Worm (Caenorhabditis elegans) whole organism, young adult: ENCODE measurements around the gene syx-2.

ENCODE experiments used
- C17E4.6 ChIP-seq: fragments of 200-800 bp; sonication (Bioruptor generic); IDR thresholded peaks from 2 replicates; pipeline ENCODE4 v1.3.6; 2022; ENCODE audit warnings: missing genetic modification reagents, missing genetic modification characterization, missing compliant biosample characterization
- F39B2.1 ChIP-seq: fragments of 200-800 bp; sonication (Bioruptor generic); IDR thresholded peaks from 2 replicates; pipeline ENCODE4 v1.3.6; 2022; ENCODE audit warnings: missing genetic modification reagents, missing genetic modification characterization, missing compliant biosample characterization
- F52B5.7 ChIP-seq: sonication (generic microtip); optimal IDR thresholded peaks from 2 replicates; lab custom pipeline; 2016; ENCODE audit warnings: mild to moderate bottlenecking, missing genetic modification characterization, missing compliant biosample characterization
- F55B11.4 ChIP-seq: sonication (generic microtip); optimal IDR thresholded peaks from 2 replicates; lab custom pipeline; 2016; ENCODE audit warnings: missing compliant biosample characterization, missing genetic modification characterization, borderline replicate concordance; ENCODE audit not compliant: insufficient read depth
- F57C9.4 ChIP-seq: sonication (generic microtip); optimal IDR thresholded peaks from 2 replicates; lab custom pipeline; 2017; ENCODE audit warnings: mild to moderate bottlenecking, missing genetic modification characterization, missing compliant biosample characterization
- Y53F4B.3 ChIP-seq: fragments of 200-800 bp; sonication (Bioruptor generic); IDR thresholded peaks from 2 replicates; pipeline ENCODE4 v1.3.6; 2022; ENCODE audit warnings: missing genetic modification reagents, missing genetic modification characterization, missing compliant biosample characterization
- Y53G8AR.9 ChIP-seq: fragments of 200-800 bp; sonication (Bioruptor generic); conservative IDR thresholded peaks from 2 replicates; pipeline ENCODE4 v1.3.6; 2022; ENCODE audit warnings: missing genetic modification reagents, missing genetic modification characterization, missing compliant biosample characterization
- Y67H2A.10 ChIP-seq: fragments of 200-800 bp; sonication (Bioruptor generic); conservative IDR thresholded peaks from 2 replicates; pipeline ENCODE4 v1.3.6; 2022; ENCODE audit warnings: missing genetic modification reagents, missing genetic modification characterization, missing compliant biosample characterization
- Y95B8A.8 ChIP-seq: fragments of 200-800 bp; sonication (Bioruptor generic); IDR thresholded peaks from 2 replicates; pipeline ENCODE4 v1.3.6; 2022; ENCODE audit warnings: missing genetic modification reagents, missing genetic modification characterization, missing compliant biosample characterization
- ama-1 ChIP-seq, 3 experiments: fragments of 150-350 bp in 1 of 3; sonication (generic microtip) in 2 of 3; optimal IDR thresholded peaks; 2 replicates each; lab custom pipeline; 2014 to 2018; ENCODE audit warnings: missing biosample characterization in 2 of 3, missing genetic modification characterization in 2 of 3, missing genetic modification reagents in 2 of 3
- athp-1 ChIP-seq: sonication (generic microtip); optimal IDR thresholded peaks from 2 replicates; lab custom pipeline; 2017; ENCODE audit warnings: mild to moderate bottlenecking, missing genetic modification characterization, missing compliant biosample characterization
- attf-3 ChIP-seq: fragments of 200-800 bp; sonication (Bioruptor generic); conservative IDR thresholded peaks from 2 replicates; pipeline ENCODE4 v1.3.6; 2022; ENCODE audit warnings: missing genetic modification reagents, missing genetic modification characterization, missing compliant biosample characterization
- cebp-1 ChIP-seq, 2 experiments: fragments of 200-800 bp in 1 of 2; sonication (Bioruptor generic) in 1 of 2; sonication (generic microtip) in 1 of 2; IDR thresholded peaks in 1 of 2; optimal IDR thresholded peaks in 1 of 2; 2 replicates each; pipeline versions ENCODE4 v1.3.6 to Lab custom; 2017 to 2022; ENCODE audit warnings: missing compliant biosample characterization in 2 of 2, missing genetic modification characterization in 2 of 2, mild to moderate bottlenecking in 1 of 2, missing genetic modification reagents in 1 of 2, moderate library complexity in 1 of 2
- cebp-2 ChIP-seq: fragments of 200-800 bp; sonication (Bioruptor generic); IDR thresholded peaks from 2 replicates; pipeline ENCODE4 v1.3.6; 2022; ENCODE audit warnings: missing genetic modification characterization, missing compliant biosample characterization
- ceh-27 ChIP-seq: fragments of 200-800 bp; sonication (Bioruptor generic); optimal IDR thresholded peaks from 2 replicates; lab custom pipeline; 2018; ENCODE audit warnings: mild to moderate bottlenecking, missing genetic modification characterization, moderate library complexity, missing compliant biosample characterization
- chd-7 ChIP-seq: sonication (generic microtip); optimal IDR thresholded peaks from 2 replicates; lab custom pipeline; 2016; ENCODE audit warnings: mild to moderate bottlenecking, missing genetic modification characterization, moderate library complexity, missing compliant biosample characterization
- die-1 ChIP-seq: sonication (generic microtip); optimal IDR thresholded peaks from 2 replicates; lab custom pipeline; 2016; ENCODE audit warnings: missing genotype, mild to moderate bottlenecking, missing genetic modification characterization, missing compliant biosample characterization
- dox-1 ChIP-seq: fragments of 200-800 bp; sonication (Bioruptor generic); IDR thresholded peaks from 2 replicates; pipeline ENCODE4 v1.3.6; 2022; ENCODE audit warnings: missing genetic modification reagents, missing genetic modification characterization, missing compliant biosample characterization
- dpl-1 ChIP-seq: fragments of 150-350 bp; optimal IDR thresholded peaks from 2 replicates; lab custom pipeline; 2014; ENCODE audit warnings: missing biosample characterization, missing genetic modification reagents, missing genetic modification characterization
- efl-1 ChIP-seq: fragments of 150-350 bp; optimal IDR thresholded peaks from 2 replicates; lab custom pipeline; 2014; ENCODE audit warnings: missing biosample characterization, missing genetic modification reagents, missing genetic modification characterization
- egl-18 ChIP-seq: fragments of 200-800 bp; sonication (Bioruptor generic); IDR thresholded peaks from 2 replicates; pipeline ENCODE4 v1.3.6; 2022; ENCODE audit warnings: missing genetic modification reagents, missing genetic modification characterization, missing compliant biosample characterization
- him-1 ChIP-seq: sonication (generic microtip); optimal IDR thresholded peaks from 2 replicates; lab custom pipeline; 2016; ENCODE audit warnings: missing genotype, missing genetic modification reagents, missing genetic modification characterization, missing compliant biosample characterization
- hrde-1 ChIP-seq: sonication (generic microtip); optimal IDR thresholded peaks from 2 replicates; lab custom pipeline; 2016; ENCODE audit warnings: missing genetic modification characterization, mild to moderate bottlenecking, missing compliant biosample characterization, moderate library complexity, missing genotype, missing genetic modification reagents, borderline replicate concordance
- lag-1 ChIP-seq: fragments of 200-800 bp; sonication (Bioruptor generic); IDR thresholded peaks from 2 replicates; pipeline ENCODE4 v1.3.6; 2022; ENCODE audit warnings: missing genetic modification reagents, missing genetic modification characterization, missing compliant biosample characterization
- lin-40 ChIP-seq: sonication (generic microtip); optimal IDR thresholded peaks from 2 replicates; lab custom pipeline; 2016; ENCODE audit warnings: missing genetic modification characterization, mild to moderate bottlenecking, missing compliant biosample characterization, missing genotype, missing genetic modification reagents
- lsl-1 ChIP-seq: fragments of 200-800 bp; sonication (Bioruptor generic); optimal IDR thresholded peaks from 2 replicates; lab custom pipeline; 2018; ENCODE audit warnings: mild to moderate bottlenecking, missing genetic modification characterization, moderate library complexity, missing compliant biosample characterization
- madf-3 ChIP-seq: fragments of 200-800 bp; sonication (Bioruptor generic); IDR thresholded peaks from 2 replicates; pipeline ENCODE4 v1.3.6; 2022; ENCODE audit warnings: missing genetic modification reagents, missing genetic modification characterization, missing compliant biosample characterization
- madf-6 ChIP-seq: fragments of 200-800 bp; sonication (Bioruptor generic); IDR thresholded peaks from 2 replicates; pipeline ENCODE4 v1.3.6; 2022; ENCODE audit warnings: missing genetic modification reagents, missing genetic modification characterization, missing compliant biosample characterization
- madf-8 ChIP-seq: fragments of 200-800 bp; sonication (Bioruptor generic); conservative IDR thresholded peaks from 2 replicates; pipeline ENCODE4 v1.3.6; 2022; ENCODE audit warnings: missing genetic modification reagents, missing genetic modification characterization, missing compliant biosample characterization
- mcd-1 ChIP-seq: fragments of 200-800 bp; sonication (Bioruptor generic); IDR thresholded peaks from 2 replicates; pipeline ENCODE4 v1.3.6; 2022; ENCODE audit warnings: missing genetic modification reagents, missing genetic modification characterization, missing compliant biosample characterization
- nhr-27 ChIP-seq: fragments of 200-800 bp; sonication (Bioruptor generic); optimal IDR thresholded peaks from 2 replicates; lab custom pipeline; 2018; ENCODE audit warnings: mild to moderate bottlenecking, missing genetic modification characterization, moderate library complexity, missing compliant biosample characterization
- pha-4 ChIP-seq: fragments of 150-350 bp; sonication (generic microtip); optimal IDR thresholded peaks from 2 replicates; lab custom pipeline; 2014; ENCODE audit warnings: missing biosample characterization, missing genetic modification reagents, missing genetic modification characterization
- rec-8 ChIP-seq, 2 experiments: sonication (generic microtip); optimal IDR thresholded peaks; 2 replicates each; lab custom pipeline; 2016; ENCODE audit warnings: mild to moderate bottlenecking in 2 of 2, missing genetic modification characterization in 2 of 2, missing genetic modification reagents in 2 of 2, missing genotype in 2 of 2, missing biosample characterization in 1 of 2, missing compliant biosample characterization in 1 of 2, moderate library complexity in 1 of 2
- snpc-1.3 ChIP-seq: sonication (generic microtip); optimal IDR thresholded peaks from 2 replicates; lab custom pipeline; 2017; ENCODE audit warnings: missing genetic modification characterization, mild to moderate bottlenecking, missing compliant biosample characterization, antibody characterized with exemption, moderate library complexity, missing genotype, missing genetic modification reagents; ENCODE audit not compliant: insufficient read depth
- snpc-4 ChIP-seq, 5 experiments: fragments of 150-350 bp in 1 of 5; sonication (generic microtip) in 4 of 5; optimal IDR thresholded peaks; 2 replicates each; lab custom pipeline; 2014 to 2018; ENCODE audit warnings: missing genetic modification characterization in 5 of 5, missing biosample characterization in 3 of 5, antibody characterized with exemption in 2 of 5, mild to moderate bottlenecking in 2 of 5, missing compliant biosample characterization in 2 of 5, missing genotype in 2 of 5, moderate library complexity in 2 of 5, missing genetic modification reagents in 1 of 5
- xnd-1 ChIP-seq: sonication (generic microtip); optimal IDR thresholded peaks from 2 replicates; lab custom pipeline; 2016; ENCODE audit warnings: missing genotype, missing genetic modification reagents, missing genetic modification characterization, missing compliant biosample characterization
- zfh-2 ChIP-seq: fragments of 200-800 bp; sonication (Bioruptor generic); conservative IDR thresholded peaks from 2 replicates; pipeline ENCODE4 v1.3.6; 2022; ENCODE audit warnings: missing genetic modification reagents, missing genetic modification characterization, missing compliant biosample characterization
- ztf-18 ChIP-seq: sonication (generic microtip); optimal IDR thresholded peaks from 2 replicates; lab custom pipeline; 2016; ENCODE audit warnings: missing genotype, mild to moderate bottlenecking, missing genetic modification characterization, missing compliant biosample characterization
- ztf-3 ChIP-seq: fragments of 200-800 bp; sonication (Bioruptor generic); optimal IDR thresholded peaks from 2 replicates; lab custom pipeline; 2018; ENCODE audit warnings: mild to moderate bottlenecking, missing genetic modification characterization, missing compliant biosample characterization

Gene syx-2

DNA sequence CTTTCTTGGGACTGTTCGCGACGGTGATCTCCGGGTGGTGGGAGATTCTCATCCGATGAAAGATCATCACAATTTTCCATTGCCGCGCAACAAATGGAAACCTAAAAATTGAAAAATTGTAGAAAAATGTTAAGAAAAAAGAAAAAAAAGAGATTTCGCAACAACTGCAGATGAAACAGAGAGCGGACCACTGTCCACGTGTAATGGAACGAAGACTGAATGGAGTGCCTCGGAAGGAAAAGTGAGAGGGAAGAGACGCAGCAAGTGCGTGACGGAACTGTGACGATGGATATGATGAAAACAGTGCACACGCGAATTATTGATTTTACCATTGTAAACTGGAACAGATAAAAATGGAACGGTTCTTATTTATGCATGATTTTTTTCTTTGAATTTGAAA lies 33.9 kb upstream of the syx-2 start, which contains the start of gene meg-2:
TSS of gene meg-2 (minus strand) at position 101 of the 400 bp plus-strand sequence.
- no peak for TF ChIP-seq cebp-1 (GFP tag; IDR thresholded peaks at IDR 0.05; lab: Robert Waterston, UW)
- TF ChIP-seq cebp-1 (tag; optimal IDR thresholded peaks at IDR 0.05; lab: Kevin White, UChicago): peak; percentile 77
- no peak for TF ChIP-seq F55B11.4

DNA sequence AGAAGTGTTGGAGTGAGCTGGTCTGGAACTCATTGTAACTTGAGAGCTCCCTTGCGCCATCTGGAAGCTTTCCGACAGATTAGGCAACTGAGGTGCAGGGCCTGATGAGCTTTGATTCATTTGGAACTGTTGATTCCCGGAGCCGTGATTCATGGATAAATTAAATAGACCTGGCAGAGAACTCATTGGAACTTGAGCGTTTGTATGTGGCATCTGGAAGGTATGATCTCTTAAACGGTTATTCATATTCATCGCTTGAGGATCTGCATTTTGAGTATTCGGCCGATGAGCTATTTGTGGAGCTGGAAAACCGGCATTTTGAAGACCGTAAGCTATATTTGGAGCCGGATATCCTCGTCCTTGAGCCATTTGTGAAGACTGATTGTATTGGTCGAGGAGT lies 31.4 kb upstream of the syx-2 start:
- TF ChIP-seq him-1 (no peak), ztf-3 (GFP tag; lab: Kevin White, UChicago) (no peak), mcd-1 (no peak), ztf-18 (tag; lab: Kevin White, UChicago) (no peak), snpc-4 (GFP tag; optimal IDR thresholded peaks at IDR 0.05; lab: Kevin White, UChicago) (no peak), snpc-4 (tag; optimal IDR thresholded peaks at IDR 0.05; lab: Kevin White, UChicago) (no peak), chd-7 (no peak), dpl-1 (GFP tag; lab: Kevin White, UChicago) (no peak), lin-40 (tag; lab: Kevin White, UChicago) (no peak), F39B2.1 (no peak), F55B11.4 (no peak), F52B5.7 (tag; lab: Kevin White, UChicago) (no peak), hrde-1 (tag; lab: Kevin White, UChicago) (no peak), athp-1 (tag; lab: Kevin White, UChicago) (no peak), Y53F4B.3 (GFP tag; lab: Robert Waterston, UW) (no peak), madf-3 (GFP tag; lab: Robert Waterston, UW) (no peak), egl-18 (GFP tag; lab: Robert Waterston, UW) (no peak)

DNA sequence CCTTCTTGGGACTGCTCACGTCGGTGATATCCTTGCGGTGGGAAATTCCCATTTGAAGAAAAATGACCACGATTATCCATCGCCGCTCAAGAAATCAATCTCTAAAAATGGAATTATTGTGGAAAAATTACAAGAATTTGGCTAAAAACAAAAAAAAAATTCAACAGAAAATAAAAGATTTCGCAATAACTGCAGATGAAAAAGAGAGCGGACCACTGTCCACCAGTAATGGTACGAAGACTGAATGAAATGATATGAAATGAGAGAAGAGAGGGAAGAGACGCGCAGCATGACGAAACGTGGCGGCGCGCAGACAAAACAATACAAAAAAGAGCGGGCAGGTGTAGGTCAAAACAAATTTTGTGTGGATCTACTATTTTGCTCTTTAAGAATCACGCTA lies 30.4 kb upstream of the syx-2 start, which contains the start of gene meg-1:
TSS of gene meg-1 (minus strand) at position 101 of the 400 bp plus-strand sequence.
- TF ChIP-seq cebp-1 (GFP tag; IDR thresholded peaks at IDR 0.05; lab: Robert Waterston, UW): no peak
- TF ChIP-seq cebp-1 (tag; optimal IDR thresholded peaks at IDR 0.05; lab: Kevin White, UChicago): no peak
- TF ChIP-seq ceh-27 (GFP tag; lab: Kevin White, UChicago): no peak
- TF ChIP-seq ama-1 (optimal IDR thresholded peaks at IDR 0.05; lab: Kevin White, UChicago): no peak
- TF ChIP-seq ama-1 (GFP tag; optimal IDR thresholded peaks at IDR 0.05; lab: Kevin White, UChicago): no peak
- no peak for TF ChIP-seq F55B11.4
- peak; percentile 6 for TF ChIP-seq dpl-1 (GFP tag; lab: Kevin White, UChicago)
- TF ChIP-seq dox-1 (GFP tag; lab: Robert Waterston, UW): no peak
- peak; percentile 67 for TF ChIP-seq efl-1 (GFP tag; lab: Kevin White, UChicago)
- TF ChIP-seq madf-8: peak; percentile 28; the same call in 1 of the 2 replicates
- TF ChIP-seq Y67H2A.10 (GFP tag; lab: Robert Waterston, UW): no peak
- no peak for TF ChIP-seq zfh-2 (GFP tag; lab: Robert Waterston, UW)
- TF ChIP-seq madf-6 (GFP tag; lab: Robert Waterston, UW): peak; percentile 41
- TF ChIP-seq lsl-1 (GFP tag; lab: Kevin White, UChicago): no peak

DNA sequence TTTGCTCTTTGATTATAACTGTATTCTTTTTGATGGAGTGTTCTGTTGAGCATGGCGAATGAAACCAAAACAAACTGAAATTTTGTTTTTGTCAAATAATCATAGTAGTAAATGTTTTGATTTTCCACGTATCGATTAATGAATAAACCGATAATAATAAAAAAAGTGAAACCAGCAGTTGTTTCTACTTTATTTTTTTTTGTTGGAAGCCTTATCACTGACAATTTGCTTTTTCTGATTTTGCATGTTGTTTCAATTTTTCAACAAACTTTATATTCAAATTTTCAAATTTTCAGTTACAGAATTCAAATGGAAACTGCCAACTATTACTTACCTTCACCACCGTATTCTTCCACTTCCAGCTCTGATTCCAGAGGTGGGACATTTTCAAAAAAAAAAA lies 25.4 kb upstream of the syx-2 start, which contains the start of gene elt-3:
TSS of gene elt-3 (plus strand) at position 301 of the 400 bp plus-strand sequence.
- TF ChIP-seq pha-4 (tag; lab: Kevin White, UChicago): no peak
- TF ChIP-seq nhr-27 (tag; lab: Kevin White, UChicago): no peak
- TF ChIP-seq lag-1 (GFP tag; lab: Robert Waterston, UW): no peak
- TF ChIP-seq madf-8: no peak
- TF ChIP-seq Y53G8AR.9 (GFP tag; lab: Robert Waterston, UW): no peak
- no peak for TF ChIP-seq C17E4.6 (GFP tag; lab: Robert Waterston, UW)
- no peak for TF ChIP-seq F57C9.4 (tag; lab: Kevin White, UChicago)
- no peak for TF ChIP-seq cebp-2
- TF ChIP-seq zfh-2 (GFP tag; lab: Robert Waterston, UW): no peak
- TF ChIP-seq snpc-1.3: no peak
- no peak for TF ChIP-seq Y95B8A.8
- no peak for TF ChIP-seq rec-8 (tag; optimal IDR thresholded peaks at IDR 0.05; lab: Kevin White, UChicago)
- no peak for TF ChIP-seq cebp-1 (GFP tag; IDR thresholded peaks at IDR 0.05; lab: Robert Waterston, UW)
- TF ChIP-seq cebp-1 (tag; optimal IDR thresholded peaks at IDR 0.05; lab: Kevin White, UChicago): no peak
- no peak for TF ChIP-seq dpl-1 (GFP tag; lab: Kevin White, UChicago)
- no peak for TF ChIP-seq him-1
- TF ChIP-seq xnd-1 (tag; lab: Kevin White, UChicago): no peak
- no peak for TF ChIP-seq attf-3 (GFP tag; lab: Robert Waterston, UW)
- no peak for TF ChIP-seq die-1
